Fruit fly (Drosophila melanogaster) whole organism, pupa: Measurements from ENCODE around the gene sim.

Source experiments
- CG10348 ChIP-seq: fragments of 200-800 bp; sonication (Bioruptor generic); IDR thresholded peaks from 2 replicates; pipeline ENCODE4 v1.3.6; 2022; ENCODE audit warnings: missing biosample characterization, missing genetic modification characterization
- CG12605 ChIP-seq: fragments of 200-800 bp; sonication (Bioruptor generic); IDR thresholded peaks from 2 replicates; pipeline ENCODE4 v1.3.6; 2022; ENCODE audit warnings: missing biosample characterization, missing genetic modification characterization
- CG13204 ChIP-seq: fragments of 200-800 bp; sonication (Bioruptor generic); optimal IDR thresholded peaks from 2 replicates; lab custom pipeline; 2018; ENCODE audit warnings: missing biosample characterization, mild to moderate bottlenecking, missing genetic modification characterization, moderate library complexity
- CG14655 ChIP-seq: fragments of 200-800 bp; sonication (Bioruptor generic); optimal IDR thresholded peaks from 3 replicates; lab custom pipeline; 2017; ENCODE audit warnings: mild to moderate bottlenecking, missing biosample characterization, missing genetic modification reagents, missing genetic modification characterization
- CG15710 ChIP-seq: fragments of 200-800 bp; sonication (Bioruptor generic); optimal IDR thresholded peaks from 2 replicates; lab custom pipeline; 2018; ENCODE audit warnings: missing biosample characterization, mild to moderate bottlenecking, missing genetic modification characterization, moderate library complexity
- CG17806 ChIP-seq: fragments of 200-800 bp; sonication (Bioruptor generic); optimal IDR thresholded peaks from 2 replicates; lab custom pipeline; 2018; ENCODE audit warnings: missing biosample characterization, mild to moderate bottlenecking, missing genetic modification characterization, moderate library complexity
- CG32121 ChIP-seq: fragments of 200-800 bp; sonication (Bioruptor generic); IDR thresholded peaks from 2 replicates; pipeline ENCODE4 v1.3.6; 2022; ENCODE audit warnings: missing biosample characterization, missing genetic modification characterization
- CG34367 ChIP-seq: fragments of 200-800 bp; sonication (Bioruptor generic); optimal IDR thresholded peaks from 2 replicates; lab custom pipeline; 2018; ENCODE audit warnings: missing biosample characterization, mild to moderate bottlenecking, missing genetic modification characterization
- CG4496 ChIP-seq: fragments of 200-800 bp; sonication (Bioruptor generic); IDR thresholded peaks from 3 replicates; pipeline ENCODE4 v1.3.6; 2022; ENCODE audit warnings: missing biosample characterization, missing genetic modification characterization
- CG8159 ChIP-seq: fragments of 200-800 bp; sonication (Bioruptor generic); optimal IDR thresholded peaks from 3 replicates; lab custom pipeline; 2018; ENCODE audit warnings: missing biosample characterization, mild to moderate bottlenecking, missing genetic modification characterization, moderate library complexity
- CG8301 ChIP-seq: fragments of 200-800 bp; sonication (Bioruptor generic); optimal IDR thresholded peaks from 2 replicates; lab custom pipeline; 2018; ENCODE audit warnings: missing biosample characterization, mild to moderate bottlenecking, missing genetic modification characterization
- CG9948 ChIP-seq: fragments of 200-800 bp; sonication (Bioruptor generic); optimal IDR thresholded peaks from 2 replicates; lab custom pipeline; 2018; ENCODE audit warnings: missing biosample characterization, mild to moderate bottlenecking, missing genetic modification characterization, moderate library complexity
- D1 ChIP-seq: fragments of 200-800 bp; sonication (Bioruptor generic); optimal IDR thresholded peaks from 2 replicates; lab custom pipeline; 2018; ENCODE audit warnings: missing biosample characterization, mild to moderate bottlenecking, missing genetic modification characterization, moderate library complexity
- EcR ChIP-seq: fragments of 200-800 bp; sonication (Bioruptor generic); optimal IDR thresholded peaks from 3 replicates; lab custom pipeline; 2019; ENCODE audit warnings: missing biosample characterization, missing genetic modification characterization, mild to moderate bottlenecking, moderate library complexity, missing genetic modification reagents
- Ets98B ChIP-seq: fragments of 200-800 bp; sonication (Bioruptor generic); IDR thresholded peaks from 2 replicates; pipeline ENCODE4 v1.3.6; 2022; ENCODE audit warnings: missing biosample characterization, missing genetic modification characterization
- Pif1A ChIP-seq: fragments of 200-800 bp; sonication (Bioruptor generic); optimal IDR thresholded peaks from 3 replicates; lab custom pipeline; 2016; ENCODE audit warnings: missing biosample characterization, missing genetic modification characterization
- Pif1B ChIP-seq: fragments of 200-800 bp; sonication (Bioruptor generic); optimal IDR thresholded peaks from 3 replicates; lab custom pipeline; 2016; ENCODE audit warnings: missing biosample characterization, missing genetic modification characterization
- Snoo ChIP-seq: fragments of 200-800 bp; sonication (Bioruptor generic); optimal IDR thresholded peaks from 3 replicates; lab custom pipeline; 2017; ENCODE audit warnings: missing biosample characterization, mild to moderate bottlenecking, missing genetic modification characterization, inconsistent platforms
- fd96Ca ChIP-seq: fragments of 200-800 bp; sonication (Bioruptor generic); IDR thresholded peaks from 3 replicates; pipeline ENCODE4 v1.3.6; 2022; ENCODE audit warnings: missing biosample characterization, missing genetic modification characterization
- gl ChIP-seq: fragments of 200-800 bp; sonication (Bioruptor generic); optimal IDR thresholded peaks from 2 replicates; lab custom pipeline; 2018; ENCODE audit warnings: missing biosample characterization, mild to moderate bottlenecking, missing genetic modification characterization
- rn ChIP-seq: fragments of 200-800 bp; sonication (Bioruptor generic); IDR thresholded peaks from 2 replicates; pipeline ENCODE4 v1.3.6; 2022; ENCODE audit warnings: missing biosample characterization, missing genetic modification characterization

The sim gene

dm6 chr3R:13033670-13034069 is 23.9 kb upstream of the sim start:
- TF ChIP-seq CG10348 = no peak
- no peak for TF ChIP-seq Ets98B

dm6 chr3R:13036064-13036463 is 21.5 kb upstream of the sim start:
- TF ChIP-seq CG12605 (no peak), CG8301 (no peak), gl (tag; lab: Kevin White, UChicago) (no peak), CG32121 (no peak), D1 (no peak), EcR (no peak), CG9948 (no peak), CG4496 (GFP tag; lab: Robert Waterston, UW) (no peak), CG8159 (tag; lab: Kevin White, UChicago) (no peak)

dm6 chr3R:13038075-13038474 is 19.5 kb upstream of the sim start, which contains the start of gene CG11668:
Gene CG11668, plus strand, starts transcription at chr3R:13038375.
- TF ChIP-seq CG8301 = no peak
- TF ChIP-seq CG34367 (tag; lab: Kevin White, UChicago) = no peak
- no peak for TF ChIP-seq CG12605
- no peak for TF ChIP-seq CG15710 (tag; lab: Kevin White, UChicago)
- no peak for TF ChIP-seq CG8159 (tag; lab: Kevin White, UChicago)
- TF ChIP-seq rn (GFP tag; lab: Robert Waterston, UW) = no peak
- TF ChIP-seq fd96Ca (GFP tag; lab: Robert Waterston, UW) = no peak
- no peak for TF ChIP-seq EcR
- TF ChIP-seq CG4496 (GFP tag; lab: Robert Waterston, UW) = no peak
- TF ChIP-seq Ets98B = no peak
- TF ChIP-seq Snoo (tag; lab: Kevin White, UChicago) = no peak
- no peak for TF ChIP-seq gl (tag; lab: Kevin White, UChicago)
- TF ChIP-seq Pif1A (GFP tag; lab: Kevin White, UChicago) = no peak
- no peak for TF ChIP-seq D1
- TF ChIP-seq Pif1B (GFP tag; lab: Kevin White, UChicago) = no peak
- TF ChIP-seq CG14655 (GFP tag; lab: Kevin White, UChicago) = no peak
- TF ChIP-seq, all 21 proteins: peak for 0

DNA sequence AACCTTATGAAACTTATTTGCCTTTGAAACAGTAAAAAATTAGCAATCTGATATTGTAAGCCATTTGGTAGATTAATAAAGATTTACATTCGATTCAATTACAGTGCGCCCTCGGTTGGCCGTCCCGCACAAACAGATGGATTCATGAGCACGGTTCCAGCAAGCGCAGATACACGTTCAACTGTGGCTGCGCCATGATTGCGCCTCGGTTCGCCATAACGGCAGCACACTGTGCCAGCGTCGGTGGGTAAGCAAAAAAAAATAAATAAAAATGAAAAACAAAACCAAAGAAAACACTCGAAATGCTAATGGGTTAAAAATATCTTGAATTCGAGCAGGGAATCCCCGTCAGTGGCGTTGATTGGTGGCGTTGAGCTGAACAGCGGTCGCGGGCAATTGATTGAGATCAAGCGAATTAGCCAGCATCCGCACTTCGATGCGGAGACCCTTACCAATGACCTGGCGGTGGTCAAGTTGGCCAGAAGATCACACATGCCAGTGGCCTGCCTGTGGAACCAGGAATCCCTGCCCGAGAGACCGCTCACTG is 18.4 kb upstream of the sim start:
- TF ChIP-seq CG8301 (no peak), fd96Ca (GFP tag; lab: Robert Waterston, UW) (0 out of 3 replicates have a peak, but pooled peaks have one; percentile 38), Pif1A (GFP tag; lab: Kevin White, UChicago) (no peak), Pif1B (GFP tag; lab: Kevin White, UChicago) (no peak), CG14655 (GFP tag; lab: Kevin White, UChicago) (no peak), CG13204 (GFP tag; lab: Kevin White, UChicago) (no peak), Ets98B (0 out of 2 replicates have a peak, but pooled peaks have one; percentile 16), CG4496 (GFP tag; lab: Robert Waterston, UW) (peak; percentile 49; the same call in 2 of the 3 replicates), CG15710 (tag; lab: Kevin White, UChicago) (peak; percentile 22)

- TF ChIP-seq CG4496 (GFP tag; lab: Robert Waterston, UW) (no peak), D1 (no peak), Snoo (tag; lab: Kevin White, UChicago) (no peak), Pif1A (GFP tag; lab: Kevin White, UChicago) (no peak)
These were observed 15.8 kb upstream of the sim start, which contains the start of gene CG11670 for dm6 chr3R:13041750-13042149. Gene CG11670, plus strand, starts transcription at chr3R:13042050.

DNA sequence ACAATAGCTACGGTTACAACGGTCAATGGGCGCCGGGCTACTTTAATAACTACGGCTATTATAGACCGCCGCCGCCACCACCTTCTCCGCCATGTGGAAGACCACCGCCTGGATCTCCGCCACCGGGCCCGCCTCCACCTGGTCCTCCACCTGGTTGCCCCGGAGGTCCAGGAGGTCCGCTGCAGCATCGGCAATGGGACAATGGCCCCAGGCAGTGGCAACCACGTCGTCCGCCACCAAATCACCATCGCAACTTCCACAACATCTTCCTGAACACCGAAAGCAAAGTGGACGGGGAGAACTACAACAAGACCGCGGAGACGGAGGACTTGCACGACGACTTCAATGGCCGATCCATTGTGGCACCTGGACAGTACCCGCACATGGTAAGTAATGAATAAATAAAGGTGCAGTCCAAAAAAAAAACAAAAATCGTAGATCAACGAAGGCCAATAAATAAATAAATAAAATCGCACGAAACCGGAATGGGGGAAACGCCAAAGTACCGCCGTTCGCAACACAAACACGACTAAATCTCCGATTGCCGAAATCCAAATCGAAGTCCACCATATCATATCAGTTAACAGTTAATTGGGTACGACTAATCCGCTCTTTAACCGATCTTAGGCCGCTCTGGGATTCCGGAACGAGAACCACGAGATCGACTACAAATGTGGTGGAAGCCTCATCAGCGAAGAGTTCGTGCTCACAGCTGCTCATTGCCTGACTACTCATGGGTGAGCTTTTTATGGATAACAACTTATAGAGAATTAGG is 15.1 kb upstream of the sim start, which contains the start of gene snk:
Gene snk (minus strand): TSS at position 513 of the 775 bp plus-strand sequence.
- TF ChIP-seq fd96Ca (GFP tag; lab: Robert Waterston, UW) = 0 out of 3 replicates have a peak, but pooled peaks have one; percentile 6
- TF ChIP-seq CG34367 (tag; lab: Kevin White, UChicago) = no peak

DNA sequence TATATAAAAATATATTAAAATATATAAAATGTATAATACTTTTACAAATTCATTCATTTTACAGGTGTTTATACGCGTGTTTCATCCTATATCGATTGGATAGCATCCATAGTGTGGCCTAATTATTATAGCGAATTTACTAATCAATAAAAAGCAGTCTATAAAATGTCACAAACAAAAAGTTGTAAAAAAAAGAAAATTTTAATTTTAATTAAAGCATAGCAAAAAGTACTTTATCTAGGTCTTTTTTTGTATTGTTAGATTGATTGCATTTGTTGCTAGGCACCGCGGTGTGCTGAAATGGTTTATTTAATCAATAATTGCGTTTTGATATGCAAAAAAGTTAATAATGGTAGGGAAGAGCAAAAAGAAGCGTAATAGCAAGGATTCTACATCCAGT is 13.7 kb upstream of the sim start, which contains the start of gene CG45122:
Gene CG45122 (plus strand): TSS at position 301 of the 400 bp plus-strand sequence.
- TF ChIP-seq Snoo (tag; lab: Kevin White, UChicago) = no peak
- TF ChIP-seq CG8301 = no peak
- no peak for TF ChIP-seq CG10348
- TF ChIP-seq CG9948 = no peak
- TF ChIP-seq CG12605 = no peak
- TF ChIP-seq rn (GFP tag; lab: Robert Waterston, UW) = no peak
- TF ChIP-seq, all 21 proteins: peak for 0

dm6 chr3R:13044459-13044858 is 13.1 kb upstream of the sim start, which contains the start of gene Hsc70-2:
Gene Hsc70-2, plus strand, starts transcription at chr3R:13044759.
- TF ChIP-seq D1 (no peak), gl (tag; lab: Kevin White, UChicago) (no peak), CG9948 (no peak), EcR (no peak), CG17806 (no peak), CG4496 (GFP tag; lab: Robert Waterston, UW) (no peak), rn (GFP tag; lab: Robert Waterston, UW) (no peak), CG32121 (no peak)
